Worm (Caenorhabditis elegans): ENCODE data around the gene F23D12.10.

DNA sequence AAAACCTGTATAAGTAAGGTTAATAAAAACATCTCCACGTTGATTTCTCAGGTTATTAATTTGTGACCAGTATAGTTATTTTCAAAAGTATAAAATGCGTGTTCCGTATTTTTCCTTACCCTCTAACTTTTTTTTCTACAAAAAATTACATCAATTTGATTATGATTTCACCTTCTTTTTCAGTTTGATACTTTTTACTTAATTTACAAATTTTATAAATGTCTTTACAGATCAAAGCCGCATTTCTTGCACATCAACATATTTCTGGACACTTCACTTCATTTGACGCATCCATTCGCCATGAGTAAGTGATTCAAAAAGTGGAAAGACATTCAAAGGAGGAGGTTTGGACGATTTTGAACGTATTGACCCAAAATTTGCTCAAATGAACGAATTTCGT, 44.9 kb upstream of the F23D12.10 start, which contains the start of gene Y66C5A.2:
- no peak for TF ChIP-seq unc-86 (tag; optimal IDR thresholded peaks at IDR 0.05)
- no peak for TF ChIP-seq elt-2 (tag; optimal IDR thresholded peaks at IDR 0.05)
- TF ChIP-seq pha-4 (tag; optimal IDR thresholded peaks at IDR 0.05) = no peak
- TF ChIP-seq ets-4 (tag; optimal IDR thresholded peaks at IDR 0.05) = no peak
- TF ChIP-seq dmd-4 (tag; optimal IDR thresholded peaks at IDR 0.05; ENCODE audit: borderline replicate concordance) = no peak
- no peak for TF ChIP-seq unc-55 (GFP tag; optimal IDR thresholded peaks at IDR 0.05)
- no peak for TF ChIP-seq hlh-30 (tag; optimal IDR thresholded peaks at IDR 0.05; ENCODE audit: insufficient read depth)
- TF ChIP-seq fkh-6 (tag; optimal IDR thresholded peaks at IDR 0.05) = no peak
- TF ChIP-seq tbx-2 (tag; optimal IDR thresholded peaks at IDR 0.05) = no peak
- TF ChIP-seq npax-4 (tag; optimal IDR thresholded peaks at IDR 0.05) = no peak
- no peak for TF ChIP-seq C08G9.2 (tag; optimal IDR thresholded peaks at IDR 0.05)

All from whole organism, late embryonic.